Worm (Caenorhabditis elegans): Measurements from ENCODE around the gene F13A2.1.

DNA sequence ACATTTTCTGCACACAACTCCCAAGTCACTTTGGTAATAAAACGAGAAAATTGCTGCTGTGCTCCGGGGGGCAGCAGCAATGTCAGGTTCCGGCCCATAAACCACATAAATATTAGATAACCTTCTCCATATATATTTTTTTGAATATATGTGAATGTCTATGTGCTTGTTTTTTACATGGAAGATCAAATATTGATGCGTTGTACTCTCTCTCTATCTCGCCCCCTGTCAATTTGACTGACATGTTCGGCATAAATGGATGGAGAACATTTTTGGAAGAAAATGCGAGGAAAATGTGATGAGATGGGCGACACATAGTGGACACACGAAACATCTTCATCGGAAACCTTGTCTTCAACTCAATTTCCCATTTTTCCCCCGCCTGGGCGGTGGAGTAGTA lies 22.2 kb downstream of the F13A2.1 start:
- no peak for TF ChIP-seq him-1 (tag; optimal IDR thresholded peaks at IDR 0.05)
- TF ChIP-seq dao-5 (tag; optimal IDR thresholded peaks at IDR 0.05) = no peak
